Worm (Caenorhabditis elegans): ENCODE results near the gene Y73B6BL.44.

- TF ChIP-seq ztf-11 (tag; optimal IDR thresholded peaks at IDR 0.05) (no peak), nhr-237 (tag; optimal IDR thresholded peaks at IDR 0.05) (no peak), unc-39 (tag; optimal IDR thresholded peaks at IDR 0.05) (no peak), nhr-25 (tag; optimal IDR thresholded peaks at IDR 0.05) (no peak), nhr-28 (tag; optimal IDR thresholded peaks at IDR 0.05) (no peak), skn-1 (tag; optimal IDR thresholded peaks at IDR 0.05) (no peak), snpc-4 (tag; optimal IDR thresholded peaks at IDR 0.05) (no peak), daf-12 (tag; optimal IDR thresholded peaks at IDR 0.05) (no peak), fos-1 (tag; optimal IDR thresholded peaks at IDR 0.05) (no peak), nfya-1 (tag; optimal IDR thresholded peaks at IDR 0.05; ENCODE audit: insufficient read depth) (no peak), ceh-16 (tag; optimal IDR thresholded peaks at IDR 0.05) (no peak)
Observed at ce11 chrIV:6480221-6480620, 13.2 kb upstream of the Y73B6BL.44 start, which contains the start of gene tyr-6.
